Fruit fly (Drosophila melanogaster) whole organism, embryonic: ENCODE results near the gene Jon99Fii.

Source experiments
- Antp ChIP-seq: fragments of 200-800 bp; sonication (Bioruptor generic); optimal IDR thresholded peaks from 3 replicates; lab custom pipeline; 2016; ENCODE audit warnings: missing biosample characterization, missing genetic modification characterization
- CG1024 ChIP-seq: fragments of 200-800 bp; sonication (Bioruptor generic); IDR thresholded peaks from 2 replicates; pipeline ENCODE4 v1.3.6; 2022; ENCODE audit warnings: missing biosample characterization, missing genetic modification characterization
- CG12236 ChIP-seq: fragments of 200-800 bp; sonication (Bioruptor generic); optimal IDR thresholded peaks from 2 replicates; lab custom pipeline; 2016; ENCODE audit warnings: missing biosample characterization, missing genetic modification characterization
- CG14050 ChIP-seq: fragments of 200-800 bp; sonication (Bioruptor generic); IDR thresholded peaks from 3 replicates; pipeline ENCODE4 v1.3.6; 2022; ENCODE audit warnings: missing biosample characterization, missing genetic modification characterization
- CG15073 ChIP-seq: fragments of 200-800 bp; sonication (Bioruptor generic); optimal IDR thresholded peaks from 2 replicates; lab custom pipeline; 2016; ENCODE audit warnings: missing biosample characterization, missing genetic modification characterization
- CG15269 ChIP-seq: fragments of 200-800 bp; sonication (Bioruptor generic); optimal IDR thresholded peaks from 2 replicates; lab custom pipeline; 2018; ENCODE audit warnings: missing biosample characterization, mild to moderate bottlenecking, missing genetic modification characterization, moderate library complexity
- CG1647 ChIP-seq: fragments of 200-800 bp; sonication (Bioruptor generic); optimal IDR thresholded peaks from 3 replicates; lab custom pipeline; 2016; ENCODE audit warnings: missing biosample characterization, missing genetic modification characterization
- CG17186 ChIP-seq: fragments of 200-800 bp; sonication (Bioruptor generic); optimal IDR thresholded peaks from 3 replicates; lab custom pipeline; 2017; ENCODE audit warnings: missing biosample characterization, missing genetic modification reagents, missing genetic modification characterization
- CG18011 ChIP-seq: fragments of 200-800 bp; sonication (Bioruptor generic); optimal IDR thresholded peaks from 2 replicates; lab custom pipeline; 2017; ENCODE audit warnings: missing biosample characterization, missing genetic modification characterization, mild to moderate bottlenecking, moderate library complexity, missing genotype
- CG2120 ChIP-seq: fragments of 200-800 bp; sonication (Bioruptor generic); optimal IDR thresholded peaks from 3 replicates; lab custom pipeline; 2016; ENCODE audit warnings: missing biosample characterization, missing genetic modification characterization
- CG2199 ChIP-seq: fragments of 200-800 bp; sonication (Bioruptor generic); IDR thresholded peaks from 3 replicates; pipeline ENCODE4 v1.3.6; 2022; ENCODE audit warnings: missing biosample characterization, missing genetic modification characterization
- CG2202 ChIP-seq: fragments of 200-800 bp; sonication (Bioruptor generic); optimal IDR thresholded peaks from 2 replicates; lab custom pipeline; 2018; ENCODE audit warnings: missing biosample characterization, mild to moderate bottlenecking, missing genetic modification characterization
- CG31365 ChIP-seq: fragments of 200-800 bp; sonication (Bioruptor generic); optimal IDR thresholded peaks from 2 replicates; lab custom pipeline; 2018; ENCODE audit warnings: missing biosample characterization, mild to moderate bottlenecking, missing genetic modification characterization
- CG4707 ChIP-seq: fragments of 200-800 bp; sonication (Bioruptor generic); optimal IDR thresholded peaks from 2 replicates; lab custom pipeline; 2018; ENCODE audit warnings: missing biosample characterization, mild to moderate bottlenecking, missing genetic modification characterization, moderate library complexity
- CG7271 ChIP-seq: fragments of 200-800 bp; sonication (Bioruptor generic); optimal IDR thresholded peaks from 2 replicates; lab custom pipeline; 2018; ENCODE audit warnings: missing biosample characterization, mild to moderate bottlenecking, missing genetic modification characterization, moderate library complexity
- CG8290 ChIP-seq, 3 experiments: fragments of 200-800 bp; sonication (Bioruptor generic); optimal IDR thresholded peaks; 2 replicates each; lab custom pipeline; 2016 to 2019; ENCODE audit warnings: missing biosample characterization in 3 of 3, missing genetic modification characterization in 3 of 3, mild to moderate bottlenecking in 2 of 3, moderate library complexity in 1 of 3
- CG9797 ChIP-seq: fragments of 200-800 bp; sonication (Bioruptor generic); optimal IDR thresholded peaks from 3 replicates; lab custom pipeline; 2018; ENCODE audit warnings: missing biosample characterization, mild to moderate bottlenecking, missing genetic modification characterization
- CHES-1-like ChIP-seq: fragments of 200-800 bp; sonication (Bioruptor generic); optimal IDR thresholded peaks from 2 replicates; lab custom pipeline; 2016; ENCODE audit warnings: missing biosample characterization, missing genetic modification characterization
- Dfd ChIP-seq, 2 experiments: fragments of >200 bp; optimal IDR thresholded peaks; 2 replicates each; lab custom pipeline; 2017; ENCODE audit warnings: missing biosample characterization in 2 of 2, missing genetic modification characterization in 2 of 2
- Dll ChIP-seq: fragments of 200-800 bp; sonication (Bioruptor generic); IDR thresholded peaks from 4 replicates; pipeline ENCODE4 v1.3.6; 2022; ENCODE audit warnings: missing biosample characterization, missing genetic modification characterization; ENCODE audit not compliant: partially characterized antibody
- HmgZ ChIP-seq: fragments of 200-800 bp; sonication (Bioruptor generic); optimal IDR thresholded peaks from 2 replicates; lab custom pipeline; 2018; ENCODE audit warnings: missing biosample characterization, mild to moderate bottlenecking, missing genetic modification characterization
- Hr3 ChIP-seq: fragments of 200-800 bp; sonication (Bioruptor generic); optimal IDR thresholded peaks from 3 replicates; lab custom pipeline; 2016; ENCODE audit warnings: missing biosample characterization, missing genetic modification characterization
- Hr39 ChIP-seq: fragments of >200 bp; optimal IDR thresholded peaks from 2 replicates; lab custom pipeline; 2017
- Jarid2 ChIP-seq: fragments of 200-800 bp; sonication (Bioruptor generic); optimal IDR thresholded peaks from 3 replicates; lab custom pipeline; 2017; ENCODE audit warnings: mild to moderate bottlenecking, missing biosample characterization, missing genetic modification reagents, missing genetic modification characterization
- Kr ChIP-seq: fragments of 200-800 bp; sonication (Bioruptor generic); optimal IDR thresholded peaks from 2 replicates; lab custom pipeline; 2017; ENCODE audit warnings: missing biosample characterization, mild to moderate bottlenecking, missing genetic modification characterization
- Lim3 ChIP-seq: fragments of 200-800 bp; sonication (Bioruptor generic); IDR thresholded peaks from 2 replicates; pipeline ENCODE4 v1.3.6; 2022; ENCODE audit warnings: missing biosample characterization, missing genetic modification characterization
- NFAT ChIP-seq: fragments of 200-800 bp; sonication (Bioruptor generic); IDR thresholded peaks from 2 replicates; pipeline ENCODE4 v1.3.6; 2022; ENCODE audit warnings: missing biosample characterization, missing genetic modification characterization
- Nf-YB ChIP-seq: fragments of 200-800 bp; sonication (Bioruptor generic); optimal IDR thresholded peaks from 3 replicates; lab custom pipeline; 2019; ENCODE audit warnings: missing biosample characterization, mild to moderate bottlenecking, missing genetic modification characterization, moderate library complexity
- Scr ChIP-seq: fragments of 200-800 bp; sonication (Bioruptor generic); IDR thresholded peaks from 2 replicates; pipeline ENCODE4 v1.3.6; 2022; ENCODE audit warnings: missing biosample characterization, missing genetic modification characterization; ENCODE audit not compliant: partially characterized antibody
- TFAM ChIP-seq: fragments of 200-800 bp; sonication (Bioruptor generic); optimal IDR thresholded peaks from 2 replicates; lab custom pipeline; 2017; ENCODE audit warnings: missing biosample characterization, missing genetic modification characterization, inconsistent platforms
- ara ChIP-seq: fragments of 200-800 bp; sonication (Bioruptor generic); IDR thresholded peaks from 2 replicates; pipeline ENCODE4 v1.3.6; 2022; ENCODE audit warnings: missing biosample characterization, missing genetic modification characterization
- br ChIP-seq: fragments of >200 bp; optimal IDR thresholded peaks from 2 replicates; lab custom pipeline; 2017
- cato ChIP-seq: fragments of 200-800 bp; sonication (Bioruptor generic); optimal IDR thresholded peaks from 2 replicates; lab custom pipeline; 2016; ENCODE audit warnings: missing biosample characterization, missing genetic modification characterization, borderline replicate concordance
- caup ChIP-seq: fragments of 200-800 bp; sonication (Bioruptor generic); optimal IDR thresholded peaks from 3 replicates; lab custom pipeline; 2017; ENCODE audit warnings: missing biosample characterization, mild to moderate bottlenecking, missing genetic modification characterization, moderate library complexity; ENCODE audit not compliant: severe bottlenecking
- ci ChIP-seq: fragments of 200-800 bp; sonication (Bioruptor generic); IDR thresholded peaks from 3 replicates; pipeline ENCODE4 v1.3.6; 2022; ENCODE audit warnings: missing biosample characterization, missing genetic modification characterization
- danr ChIP-seq: fragments of 200-800 bp; sonication (Bioruptor generic); IDR thresholded peaks from 2 replicates; pipeline ENCODE4 v1.3.6; 2022; ENCODE audit warnings: missing biosample characterization, missing genetic modification characterization
- dm ChIP-seq: fragments of 200-800 bp; sonication (Bioruptor generic); optimal IDR thresholded peaks from 3 replicates; lab custom pipeline; 2016; ENCODE audit warnings: missing biosample characterization, missing genetic modification characterization
- ems ChIP-seq: fragments of 200-800 bp; sonication (Bioruptor generic); optimal IDR thresholded peaks from 3 replicates; lab custom pipeline; 2016; ENCODE audit warnings: missing biosample characterization, missing genetic modification characterization
- ewg ChIP-seq: fragments of 200-800 bp; sonication (Bioruptor generic); optimal IDR thresholded peaks from 3 replicates; lab custom pipeline; 2017; ENCODE audit warnings: mild to moderate bottlenecking, missing biosample characterization, missing genetic modification reagents, missing genetic modification characterization
- gro ChIP-seq: fragments of 200-800 bp; sonication (Bioruptor generic); optimal IDR thresholded peaks from 2 replicates; lab custom pipeline; 2016; ENCODE audit warnings: missing biosample characterization, missing genetic modification characterization
- insv ChIP-seq, 2 experiments: fragments of 200-800 bp; sonication (Bioruptor generic); optimal IDR thresholded peaks; 3 replicates each; lab custom pipeline; 2016 to 2018; ENCODE audit warnings: missing biosample characterization in 2 of 2, missing genetic modification characterization in 2 of 2
- mld ChIP-seq: fragments of 200-800 bp; sonication (Bioruptor generic); IDR thresholded peaks from 3 replicates; pipeline ENCODE4 v1.3.6; 2022; ENCODE audit warnings: missing biosample characterization, missing genetic modification characterization; ENCODE audit not compliant: partially characterized antibody
- odd ChIP-seq: fragments of 200-800 bp; sonication (Bioruptor generic); optimal IDR thresholded peaks from 2 replicates; lab custom pipeline; 2017; ENCODE audit warnings: missing biosample characterization, mild to moderate bottlenecking, missing genetic modification characterization
- pfk ChIP-seq: fragments of 200-800 bp; sonication (Bioruptor generic); optimal IDR thresholded peaks from 2 replicates; lab custom pipeline; 2018; ENCODE audit warnings: missing biosample characterization, mild to moderate bottlenecking, missing genetic modification characterization, moderate library complexity
- ro ChIP-seq: fragments of 200-800 bp; sonication (Bioruptor generic); IDR thresholded peaks from 2 replicates; pipeline ENCODE4 v1.3.6; 2022; ENCODE audit warnings: missing biosample characterization, missing genetic modification characterization
- row ChIP-seq: fragments of 200-800 bp; sonication (Bioruptor generic); IDR thresholded peaks from 3 replicates; pipeline ENCODE4 v1.3.6; 2022; ENCODE audit warnings: missing biosample characterization, missing genetic modification characterization
- shn ChIP-seq: fragments of 200-800 bp; sonication (Bioruptor generic); optimal IDR thresholded peaks from 3 replicates; lab custom pipeline; 2016; ENCODE audit warnings: missing biosample characterization, missing genetic modification characterization
- vfl ChIP-seq: fragments of 200-800 bp; sonication (Bioruptor generic); optimal IDR thresholded peaks from 2 replicates; lab custom pipeline; 2016; ENCODE audit warnings: missing biosample characterization, missing genetic modification characterization
- wek ChIP-seq: fragments of 200-800 bp; sonication (Bioruptor generic); optimal IDR thresholded peaks from 3 replicates; lab custom pipeline; 2018; ENCODE audit warnings: missing biosample characterization, mild to moderate bottlenecking, missing genetic modification characterization, moderate library complexity
- zen2 ChIP-seq: fragments of 200-800 bp; sonication (Bioruptor generic); IDR thresholded peaks from 3 replicates; pipeline ENCODE4 v1.3.6; 2022; ENCODE audit warnings: missing biosample characterization, missing genetic modification characterization; ENCODE audit not compliant: partially characterized antibody
- zfh1 ChIP-seq: fragments of 200-800 bp; sonication (Bioruptor generic); IDR thresholded peaks from 3 replicates; pipeline ENCODE4 v1.3.6; 2022; ENCODE audit warnings: missing biosample characterization, missing genetic modification characterization

Gene Jon99Fii

DNA sequence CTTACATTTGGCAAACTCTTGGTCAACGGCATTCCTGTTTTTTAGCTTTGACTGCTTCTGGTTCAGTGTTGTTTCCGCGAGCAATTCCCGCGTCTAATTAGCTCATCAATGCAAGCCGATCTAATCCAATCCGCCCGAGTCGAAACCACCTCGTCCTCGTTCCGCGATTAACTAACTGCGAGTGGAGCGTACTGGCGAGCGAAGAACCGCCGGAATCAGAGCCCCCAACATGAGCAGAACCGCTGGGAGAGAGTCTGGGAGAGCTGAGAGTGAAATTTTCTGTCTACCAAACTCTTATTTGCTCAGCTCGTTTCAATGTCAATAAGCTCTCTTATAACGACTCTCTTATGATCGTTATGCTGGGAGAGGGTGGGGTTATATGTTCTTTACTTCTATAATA lies 37.5 kb downstream of the Jon99Fii start (continued):
- TF ChIP-seq Lim3 (GFP tag; lab: Robert Waterston, UW) (no peak), cato (peak; percentile 63), Hr3 (GFP tag; lab: Kevin White, UChicago) (peak; percentile 34), zen2 (GFP tag; lab: Robert Waterston, UW) (no peak), vfl (peak; percentile 49), CG17186 (GFP tag; lab: Kevin White, UChicago) (peak; percentile 59), row (GFP tag; lab: Robert Waterston, UW) (peak; percentile 25; the same call in 1 of the 3 replicates), ewg (GFP tag; lab: Kevin White, UChicago) (peak; percentile 44), CG1024 (peak; percentile 90; the same call in 1 of the 2 replicates), HmgZ (tag; lab: Kevin White, UChicago) (peak; percentile 71), Dfd (GFP tag; optimal IDR thresholded peaks at IDR 0.05; lab: Kevin White, UChicago) (no peak), wek (GFP tag; lab: Kevin White, UChicago) (peak; percentile 83), TFAM (GFP tag; lab: Kevin White, UChicago) (peak; percentile 5), CG9797 (GFP tag; lab: Kevin White, UChicago) (no peak), ara (GFP tag; lab: Robert Waterston, UW) (peak; percentile 74), CG2120 (GFP tag; lab: Kevin White, UChicago) (peak; percentile 75), Antp (GFP tag; lab: Kevin White, UChicago) (peak; percentile 72), pfk (peak; percentile 56), CG15073 (no peak), CHES-1-like (GFP tag; lab: Kevin White, UChicago) (peak; percentile 80), CG15269 (tag; lab: Kevin White, UChicago) (peak; percentile 14), CG18011 (peak; percentile 65), CG2202 (tag; lab: Kevin White, UChicago) (peak; percentile 87), NFAT (peak; percentile 79; the same call in 1 of the 2 replicates), ro (GFP tag; lab: Robert Waterston, UW) (peak; percentile 31; the same call in 1 of the 2 replicates), gro (GFP tag; lab: Kevin White, UChicago) (peak; percentile 54), zfh1 (GFP tag; lab: Robert Waterston, UW) (peak; percentile 75), Dll (GFP tag; lab: Robert Waterston, UW) (0 out of 4 replicates have a peak, but pooled peaks have one; percentile 31), insv (GFP tag; optimal IDR thresholded peaks at IDR 0.05; lab: Kevin White, UChicago) (no peak), Kr (GFP tag; lab: Kevin White, UChicago) (no peak), CG31365 (tag; lab: Kevin White, UChicago) (peak; percentile 61), Scr (no peak), br (lab: Kevin White, UChicago) (no peak), Jarid2 (peak; percentile 79), ems (GFP tag; lab: Kevin White, UChicago) (peak; percentile 75), CG12236 (peak; percentile 86), CG1647 (peak; percentile 87), CG7271 (no peak), Hr39 (no peak), CG8290 (GFP tag; optimal IDR thresholded peaks at IDR 0.05; lab: Kevin White, UChicago) (peak; percentile 77), CG8290 (tag; optimal IDR thresholded peaks at IDR 0.05; lab: Kevin White, UChicago) (peak; percentile 50 to 79), CG4707 (GFP tag; lab: Kevin White, UChicago) (peak; percentile 68), danr (GFP tag; lab: Robert Waterston, UW) (0 out of 2 replicates have a peak, but pooled peaks have one; percentile 22), caup (peak; percentile 89), ci (GFP tag; lab: Robert Waterston, UW) (peak; percentile 91), shn (GFP tag; lab: Kevin White, UChicago) (peak; percentile 39), mld (no peak), odd (GFP tag; lab: Kevin White, UChicago) (peak; percentile 73), Nf-YB (GFP tag; lab: Kevin White, UChicago) (peak; percentile 14), dm (GFP tag; lab: Kevin White, UChicago) (peak; percentile 56), CG2199 (GFP tag; lab: Robert Waterston, UW) (no peak), CG14050 (GFP tag; lab: Robert Waterston, UW) (no peak)
